Fruit fly (Drosophila melanogaster) whole organism, embryonic: ENCODE results near the gene CG14000.
A peak's percentile ranks its signal among the peaks of the same experiment; 100 is the strongest.

Experiments used
- Ada2b ChIP-seq: fragments of 200-800 bp; sonication (Bioruptor generic); IDR thresholded peaks from 2 replicates; pipeline ENCODE4 v1.3.6; 2022; ENCODE audit warnings: missing biosample characterization, missing genetic modification characterization
- CG11695 ChIP-seq: fragments of 200-800 bp; sonication (Bioruptor generic); IDR thresholded peaks from 3 replicates; pipeline ENCODE4 v1.3.6; 2022; ENCODE audit warnings: missing biosample characterization, missing genetic modification characterization
- CG12299 ChIP-seq: fragments of 200-800 bp; sonication (Bioruptor generic); optimal IDR thresholded peaks from 2 replicates; lab custom pipeline; 2018; ENCODE audit warnings: missing biosample characterization, mild to moderate bottlenecking, missing genetic modification characterization
- CG12659 ChIP-seq: fragments of 200-800 bp; sonication (Bioruptor generic); optimal IDR thresholded peaks from 3 replicates; lab custom pipeline; 2017; ENCODE audit warnings: mild to moderate bottlenecking, missing biosample characterization, missing genetic modification reagents, missing genetic modification characterization
- CG12942 ChIP-seq: fragments of 200-800 bp; sonication (Bioruptor generic); optimal IDR thresholded peaks from 3 replicates; lab custom pipeline; 2016; ENCODE audit warnings: missing biosample characterization, missing genetic modification characterization
- CG13287 ChIP-seq: fragments of 200-800 bp; sonication (Bioruptor generic); IDR thresholded peaks from 2 replicates; pipeline ENCODE4 v1.3.6; 2022; ENCODE audit warnings: missing biosample characterization, missing genetic modification characterization; ENCODE audit not compliant: partially characterized antibody
- CG13296 ChIP-seq: fragments of 200-800 bp; sonication (Bioruptor generic); optimal IDR thresholded peaks from 3 replicates; lab custom pipeline; 2018; ENCODE audit warnings: missing biosample characterization, mild to moderate bottlenecking, missing genetic modification characterization
- CG14710 ChIP-seq: fragments of 200-800 bp; sonication (Bioruptor generic); optimal IDR thresholded peaks from 3 replicates; lab custom pipeline; 2019; ENCODE audit warnings: missing biosample characterization, mild to moderate bottlenecking, missing genetic modification characterization, moderate library complexity
- CG15514 ChIP-seq: fragments of 200-800 bp; sonication (Bioruptor generic); optimal IDR thresholded peaks from 3 replicates; lab custom pipeline; 2017; ENCODE audit warnings: missing biosample characterization, missing genetic modification characterization, mild to moderate bottlenecking, moderate library complexity, missing genetic modification reagents
- CG17359 ChIP-seq: fragments of 200-800 bp; sonication (Bioruptor generic); optimal IDR thresholded peaks from 3 replicates; lab custom pipeline; 2018; ENCODE audit warnings: missing biosample characterization, mild to moderate bottlenecking, missing genetic modification characterization, moderate library complexity
- CG17385 ChIP-seq: fragments of 200-800 bp; sonication (Bioruptor generic); optimal IDR thresholded peaks from 3 replicates; lab custom pipeline; 2018; ENCODE audit warnings: missing biosample characterization, mild to moderate bottlenecking, missing genetic modification characterization
- CG2875 ChIP-seq: fragments of 200-800 bp; sonication (Bioruptor generic); optimal IDR thresholded peaks from 2 replicates; lab custom pipeline; 2017; ENCODE audit warnings: missing biosample characterization, mild to moderate bottlenecking, missing genetic modification characterization, missing genetic modification reagents
- CG30403 ChIP-seq: fragments of 200-800 bp; sonication (Bioruptor generic); optimal IDR thresholded peaks from 3 replicates; lab custom pipeline; 2016; ENCODE audit warnings: missing biosample characterization, missing genetic modification characterization
- CG32772 ChIP-seq: fragments of 200-800 bp; sonication (Bioruptor generic); IDR thresholded peaks from 2 replicates; pipeline ENCODE4 v1.3.6; 2022; ENCODE audit warnings: missing biosample characterization, missing genetic modification characterization
- CG43689 ChIP-seq: fragments of 200-800 bp; sonication (Bioruptor generic); IDR thresholded peaks from 2 replicates; pipeline ENCODE4 v1.3.6; 2022; ENCODE audit warnings: missing biosample characterization, missing genetic modification characterization
- CG5180 ChIP-seq: fragments of 200-800 bp; sonication (Bioruptor generic); optimal IDR thresholded peaks from 3 replicates; lab custom pipeline; 2017; ENCODE audit warnings: missing biosample characterization, missing genetic modification characterization, mild to moderate bottlenecking, moderate library complexity, missing genetic modification reagents
- CG7745 ChIP-seq: fragments of 200-800 bp; sonication (Bioruptor generic); optimal IDR thresholded peaks from 2 replicates; lab custom pipeline; 2018; ENCODE audit warnings: missing biosample characterization, mild to moderate bottlenecking, missing genetic modification characterization, moderate library complexity
- CG7987 ChIP-seq: fragments of 200-800 bp; sonication (Bioruptor generic); optimal IDR thresholded peaks from 2 replicates; lab custom pipeline; 2018; ENCODE audit warnings: missing biosample characterization, mild to moderate bottlenecking, missing genetic modification characterization, moderate library complexity
- CG9437 ChIP-seq: fragments of 200-800 bp; sonication (Bioruptor generic); optimal IDR thresholded peaks from 2 replicates; lab custom pipeline; 2018; ENCODE audit warnings: missing biosample characterization, mild to moderate bottlenecking, missing genetic modification characterization
- CG9797 ChIP-seq: fragments of 200-800 bp; sonication (Bioruptor generic); optimal IDR thresholded peaks from 3 replicates; lab custom pipeline; 2018; ENCODE audit warnings: missing biosample characterization, mild to moderate bottlenecking, missing genetic modification characterization
- Chrac-16 ChIP-seq: fragments of 200-800 bp; sonication (Bioruptor generic); optimal IDR thresholded peaks from 3 replicates; lab custom pipeline; 2016; ENCODE audit warnings: missing biosample characterization, missing genetic modification characterization
- Deaf1 ChIP-seq: fragments of 200-800 bp; optimal IDR thresholded peaks from 3 replicates; lab custom pipeline; 2019; ENCODE audit warnings: missing biosample characterization, mild to moderate bottlenecking, missing genetic modification characterization, moderate library complexity
- Doc3 ChIP-seq: fragments of 200-800 bp; sonication (Bioruptor generic); IDR thresholded peaks from 3 replicates; pipeline ENCODE4 v1.3.6; 2022; ENCODE audit warnings: missing biosample characterization, missing genetic modification characterization; ENCODE audit not compliant: partially characterized antibody
- GATAe ChIP-seq: fragments of 200-800 bp; sonication (Bioruptor generic); conservative IDR thresholded peaks from 2 replicates; pipeline ENCODE4 v1.3.6; 2022; ENCODE audit warnings: missing biosample characterization, missing genetic modification characterization
- HHEX ChIP-seq: fragments of 200-800 bp; sonication (Bioruptor generic); optimal IDR thresholded peaks from 3 replicates; lab custom pipeline; 2017; ENCODE audit warnings: missing biosample characterization, mild to moderate bottlenecking, missing genetic modification characterization, missing genetic modification reagents
- Jarid2 ChIP-seq: fragments of 200-800 bp; sonication (Bioruptor generic); optimal IDR thresholded peaks from 3 replicates; lab custom pipeline; 2017; ENCODE audit warnings: mild to moderate bottlenecking, missing biosample characterization, missing genetic modification reagents, missing genetic modification characterization
- Spps ChIP-seq: fragments of 200-800 bp; sonication (Bioruptor generic); optimal IDR thresholded peaks from 2 replicates; lab custom pipeline; 2018; ENCODE audit warnings: missing biosample characterization, mild to moderate bottlenecking, missing genetic modification characterization
- ab ChIP-seq: fragments of 200-800 bp; sonication (Bioruptor generic); optimal IDR thresholded peaks from 2 replicates; lab custom pipeline; 2016; ENCODE audit warnings: missing biosample characterization, missing genetic modification characterization
- bab2 ChIP-seq: fragments of 200-800 bp; sonication (Bioruptor generic); optimal IDR thresholded peaks from 2 replicates; lab custom pipeline; 2016; ENCODE audit warnings: missing biosample characterization, missing genetic modification characterization
- btn ChIP-seq: fragments of 200-800 bp; sonication (Bioruptor generic); optimal IDR thresholded peaks from 2 replicates; lab custom pipeline; 2016; ENCODE audit warnings: missing biosample characterization, missing genetic modification characterization
- cad ChIP-seq: fragments of >200 bp; optimal IDR thresholded peaks from 2 replicates; lab custom pipeline; 2017; ENCODE audit warnings: missing biosample characterization, missing genetic modification characterization
- gem ChIP-seq: fragments of 200-800 bp; sonication (Bioruptor generic); optimal IDR thresholded peaks from 2 replicates; lab custom pipeline; 2019; ENCODE audit warnings: missing biosample characterization, mild to moderate bottlenecking, missing genetic modification characterization, moderate library complexity
- gsb ChIP-seq: fragments of 200-800 bp; sonication (Bioruptor generic); IDR thresholded peaks from 2 replicates; pipeline ENCODE4 v1.3.6; 2022; ENCODE audit warnings: missing biosample characterization, missing genetic modification characterization
- hb ChIP-seq: fragments of 200-800 bp; sonication (Bioruptor generic); IDR thresholded peaks from 3 replicates; pipeline ENCODE4 v1.3.6; 2022; ENCODE audit warnings: missing biosample characterization, missing genetic modification characterization; ENCODE audit not compliant: partially characterized antibody
- insv ChIP-seq, 2 experiments: fragments of 200-800 bp; sonication (Bioruptor generic); optimal IDR thresholded peaks; 3 replicates each; lab custom pipeline; 2016 to 2018; ENCODE audit warnings: missing biosample characterization in 2 of 2, missing genetic modification characterization in 2 of 2
- jigr1 ChIP-seq: fragments of 200-800 bp; sonication (Bioruptor generic); IDR thresholded peaks from 3 replicates; pipeline ENCODE4 v1.3.6; 2022; ENCODE audit warnings: missing biosample characterization, missing genetic modification characterization
- lbe ChIP-seq: fragments of 200-800 bp; sonication (Bioruptor generic); optimal IDR thresholded peaks from 2 replicates; lab custom pipeline; 2016; ENCODE audit warnings: missing biosample characterization, mild to moderate bottlenecking, missing genetic modification characterization
- lola ChIP-seq, 3 experiments: fragments of >200 bp in 2 of 3; fragments of 200-800 bp in 1 of 3; sonication (Bioruptor generic) in 1 of 3; optimal IDR thresholded peaks; 2 replicates each; lab custom pipeline; 2017 to 2019; ENCODE audit warnings: missing biosample characterization in 3 of 3, missing genetic modification characterization in 3 of 3, mild to moderate bottlenecking in 1 of 3, moderate library complexity in 1 of 3
- mld ChIP-seq: fragments of 200-800 bp; sonication (Bioruptor generic); IDR thresholded peaks from 3 replicates; pipeline ENCODE4 v1.3.6; 2022; ENCODE audit warnings: missing biosample characterization, missing genetic modification characterization; ENCODE audit not compliant: partially characterized antibody
- nerfin-2 ChIP-seq: fragments of 200-800 bp; sonication (Bioruptor generic); IDR thresholded peaks from 2 replicates; pipeline ENCODE4 v1.3.6; 2022; ENCODE audit warnings: missing biosample characterization, missing genetic modification characterization; ENCODE audit not compliant: partially characterized antibody
- sd ChIP-seq: fragments of 200-800 bp; sonication (Bioruptor generic); optimal IDR thresholded peaks from 3 replicates; lab custom pipeline; 2018; ENCODE audit warnings: missing biosample characterization, mild to moderate bottlenecking, missing genetic modification characterization, moderate library complexity
- slbo ChIP-seq: fragments of 200-800 bp; sonication (Bioruptor generic); IDR thresholded peaks from 2 replicates; pipeline ENCODE4 v1.3.6; 2022; ENCODE audit warnings: missing biosample characterization, missing genetic modification characterization
- tgo ChIP-seq: fragments of 200-800 bp; sonication (Bioruptor generic); IDR thresholded peaks from 3 replicates; pipeline ENCODE4 v1.3.6; 2022; ENCODE audit warnings: missing biosample characterization, missing genetic modification characterization
- trh ChIP-seq: fragments of 200-800 bp; sonication (Bioruptor generic); optimal IDR thresholded peaks from 2 replicates; lab custom pipeline; 2016; ENCODE audit warnings: missing biosample characterization, missing genetic modification characterization
- vvl ChIP-seq: fragments of 200-800 bp; sonication (Bioruptor generic); IDR thresholded peaks from 2 replicates; pipeline ENCODE4 v1.3.6; 2022; ENCODE audit warnings: missing biosample characterization, missing genetic modification characterization
- yki ChIP-seq: fragments of >200 bp; optimal IDR thresholded peaks from 3 replicates; lab custom pipeline; 2018
- zen ChIP-seq: fragments of 200-800 bp; sonication (Bioruptor generic); optimal IDR thresholded peaks from 3 replicates; lab custom pipeline; 2018; ENCODE audit warnings: missing biosample characterization, mild to moderate bottlenecking, missing genetic modification characterization, moderate library complexity

The CG14000 gene

DNA sequence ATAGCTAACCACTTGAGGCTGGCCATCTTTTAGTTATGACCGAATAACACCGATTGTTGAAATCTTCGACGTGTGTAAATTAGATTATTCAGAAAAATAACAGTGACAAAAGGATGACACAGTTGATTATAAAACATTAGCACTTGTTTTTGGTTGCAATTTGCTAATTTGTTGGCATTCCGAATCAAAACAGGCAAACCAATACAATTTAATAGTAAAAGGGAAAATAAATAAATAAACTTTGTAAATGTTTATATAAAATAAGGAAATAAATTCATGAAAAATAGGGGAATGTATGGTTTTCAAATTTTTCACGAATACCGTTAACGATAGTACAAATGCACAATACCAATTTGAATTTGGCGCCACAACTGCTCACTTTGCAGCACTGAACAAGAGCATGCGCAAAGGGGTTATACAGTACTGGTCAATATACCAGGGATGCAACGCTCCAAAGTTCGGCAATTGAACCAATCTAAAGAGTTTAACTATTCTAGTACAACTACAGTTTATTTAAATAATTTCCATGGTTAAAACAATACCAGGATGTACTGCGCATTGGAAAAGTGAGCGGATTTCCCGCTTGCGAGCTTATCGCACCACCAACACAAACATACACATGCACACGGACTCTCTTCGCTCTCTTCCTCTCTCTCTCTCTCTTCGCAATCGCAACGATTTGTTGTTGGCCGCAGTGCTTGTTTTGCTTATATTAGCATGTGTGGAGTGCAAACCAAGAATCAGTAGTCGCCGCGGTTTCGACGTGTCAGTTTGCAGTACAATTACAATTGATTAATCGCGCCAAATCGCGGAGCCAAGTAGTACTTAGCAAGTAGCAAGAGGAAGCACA, 33.4 kb upstream of the CG14000 start, which contains the start of the genes Sfp26Ad and Gpdh1 (continued):
- TF ChIP-seq CG11695 = peak; percentile 64; the same call in 2 of the 3 replicates
- peak; percentile 26 for TF ChIP-seq ab (GFP tag; lab: Kevin White, UChicago)
- peak in 1 of 2 experiments; percentile 57 for TF ChIP-seq insv (GFP tag; optimal IDR thresholded peaks at IDR 0.05; lab: Kevin White, UChicago)
- peak; percentile 83 for TF ChIP-seq CG30403 (GFP tag; lab: Kevin White, UChicago)
- TF ChIP-seq lbe = peak; percentile 80
- TF ChIP-seq jigr1 (GFP tag; lab: Robert Waterston, UW) = no peak
- no peak for TF ChIP-seq sd
- peak; percentile 79 for TF ChIP-seq gem (tag; lab: Kevin White, UChicago)
- TF ChIP-seq CG15514 (GFP tag; lab: Kevin White, UChicago) = peak; percentile 97
- TF ChIP-seq CG17359 (tag; lab: Kevin White, UChicago) = peak; percentile 58
- TF ChIP-seq nerfin-2 (GFP tag; lab: Robert Waterston, UW) = peak; percentile 39; the same call in 1 of the 2 replicates
- TF ChIP-seq Doc3 (GFP tag; lab: Robert Waterston, UW) = no peak; the same call in 2 of the 3 replicates
- TF ChIP-seq tgo (GFP tag; lab: Robert Waterston, UW) = peak; percentile 44; the same call in 2 of the 3 replicates
- TF ChIP-seq CG12942 (GFP tag; lab: Kevin White, UChicago) = peak; percentile 71
- TF ChIP-seq bab2 (GFP tag; lab: Kevin White, UChicago) = peak; percentile 72
- peak; percentile 11 for TF ChIP-seq Spps (tag; lab: Kevin White, UChicago)
- TF ChIP-seq CG2875 (GFP tag; lab: Kevin White, UChicago) = peak; percentile 61
- peak; percentile 65 for TF ChIP-seq trh (GFP tag; lab: Kevin White, UChicago)
- no peak for TF ChIP-seq cad (GFP tag; lab: Kevin White, UChicago)
- TF ChIP-seq yki (lab: Kevin White, UChicago) = peak; percentile 85
- peak; percentile 76 for TF ChIP-seq Chrac-16 (GFP tag; lab: Kevin White, UChicago)
- peak; percentile 59 for TF ChIP-seq HHEX (GFP tag; lab: Kevin White, UChicago)
- peak; percentile 87 for TF ChIP-seq CG17385 (GFP tag; lab: Kevin White, UChicago)
- TF ChIP-seq CG13287 (GFP tag; lab: Robert Waterston, UW) = peak; percentile 67
- peak; percentile 54; the same call in 1 of the 2 replicates for TF ChIP-seq Ada2b
- TF ChIP-seq GATAe = no peak
- peak; percentile 90 for TF ChIP-seq slbo
- peak; percentile 42 for TF ChIP-seq Deaf1 (tag; lab: Kevin White, UChicago)
- TF ChIP-seq zen (tag; lab: Kevin White, UChicago) = peak; percentile 25
- TF ChIP-seq mld (GFP tag; lab: Robert Waterston, UW) = no peak
- TF ChIP-seq CG5180 (GFP tag; lab: Kevin White, UChicago) = peak; percentile 17
- TF ChIP-seq lola (GFP tag; optimal IDR thresholded peaks at IDR 0.05; lab: Kevin White, UChicago) = peak in 1 of 3 experiments; percentile 40
- peak; percentile 11 for TF ChIP-seq btn (GFP tag; lab: Kevin White, UChicago)
- TF ChIP-seq CG9437 (GFP tag; lab: Kevin White, UChicago) = peak; percentile 17
- no peak for TF ChIP-seq CG43689 (GFP tag; lab: Robert Waterston, UW)
- peak; percentile 8 for TF ChIP-seq CG7745
- no peak for TF ChIP-seq hb (GFP tag; lab: Robert Waterston, UW)
- peak; percentile 69 for TF ChIP-seq CG7987
- TF ChIP-seq CG14710 (tag; lab: Kevin White, UChicago) = peak; percentile 79
- peak; percentile 69 for TF ChIP-seq CG13296 (GFP tag; lab: Kevin White, UChicago)
- peak; percentile 84 for TF ChIP-seq CG12659 (GFP tag; lab: Kevin White, UChicago)
- peak; percentile 64 for TF ChIP-seq CG12299 (tag; lab: Kevin White, UChicago)
- peak; percentile 87 for TF ChIP-seq Jarid2
- peak; percentile 80 for TF ChIP-seq vvl
- peak; percentile 50 for TF ChIP-seq gsb
- peak; percentile 66 for TF ChIP-seq CG32772 (GFP tag; lab: Robert Waterston, UW)
- peak; percentile 54 for TF ChIP-seq CG9797
